Worm (Caenorhabditis elegans): ENCODE data around the gene srbc-33.

DNA sequence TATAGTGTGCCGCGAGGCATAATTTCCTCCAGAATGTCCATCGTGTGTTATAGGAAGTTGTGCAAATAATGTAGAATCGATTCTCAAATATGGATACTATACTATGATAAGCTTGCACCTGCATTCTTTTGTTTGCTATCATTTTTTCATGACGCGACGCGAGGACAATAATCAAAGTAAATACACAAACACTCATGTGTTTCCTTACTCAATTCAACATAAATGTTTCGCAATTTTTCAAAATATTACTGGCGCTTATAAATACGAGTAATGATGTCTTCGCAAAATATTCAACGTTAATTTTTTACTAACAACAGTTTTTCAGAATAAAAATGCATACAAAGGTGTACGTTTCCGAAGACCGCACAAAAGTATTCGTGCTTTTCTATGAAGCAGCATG is 38.7 kb upstream of the srbc-33 start, which contains the start of gene irg-1:
- TF ChIP-seq rnt-1 (tag; optimal IDR thresholded peaks at IDR 0.05), result no peak
- no peak for TF ChIP-seq sdc-2 (tag; optimal IDR thresholded peaks at IDR 0.05)
- no peak for TF ChIP-seq C38D4.7 (GFP tag; optimal IDR thresholded peaks at IDR 0.05)
- no peak for TF ChIP-seq nhr-232 (tag; optimal IDR thresholded peaks at IDR 0.05)
- no peak for TF ChIP-seq hlh-30 (tag; optimal IDR thresholded peaks at IDR 0.05; ENCODE audit: insufficient read depth)
- TF ChIP-seq unc-3 (GFP tag; conservative IDR thresholded peaks at IDR 0.05), result no peak
- no peak for TF ChIP-seq unc-3 (tag; optimal IDR thresholded peaks at IDR 0.05)
- no peak for TF ChIP-seq sox-4 (tag; optimal IDR thresholded peaks at IDR 0.05)
- TF ChIP-seq Y22D7AL.16 (tag; optimal IDR thresholded peaks at IDR 0.05), result no peak
